Worm (Caenorhabditis elegans) whole organism, mixed stage, embryonic: ENCODE data around the gene dhhc-6.

Experiments
- lsy-2 ChIP-seq: fragments of 150-350 bp; optimal IDR thresholded peaks from 2 replicates; lab custom pipeline; 2014; ENCODE audit warnings: missing biosample characterization, missing genetic modification characterization
- nhr-237 ChIP-seq: fragments of 150-350 bp; optimal IDR thresholded peaks from 2 replicates; lab custom pipeline; 2014; ENCODE audit warnings: missing biosample characterization, missing genetic modification characterization
- ztf-11 ChIP-seq: fragments of 150-350 bp; optimal IDR thresholded peaks from 2 replicates; lab custom pipeline; 2014; ENCODE audit warnings: missing biosample characterization, missing genetic modification characterization

- TF ChIP-seq ztf-11 (tag; lab: Kevin White, UChicago): no peak
- no peak for TF ChIP-seq nhr-237
- TF ChIP-seq lsy-2 (tag; lab: Kevin White, UChicago): no peak
These were observed 35.2 kb upstream of the dhhc-6 start, which contains the start of gene F11A10.6 for ce11 chrIV:12089551-12089950.
